Worm (Caenorhabditis elegans): ENCODE measurements around the gene ZK856.7.
A peak's percentile ranks its signal among the peaks of the same experiment; 100 is the strongest.

The ZK856.7 gene

DNA sequence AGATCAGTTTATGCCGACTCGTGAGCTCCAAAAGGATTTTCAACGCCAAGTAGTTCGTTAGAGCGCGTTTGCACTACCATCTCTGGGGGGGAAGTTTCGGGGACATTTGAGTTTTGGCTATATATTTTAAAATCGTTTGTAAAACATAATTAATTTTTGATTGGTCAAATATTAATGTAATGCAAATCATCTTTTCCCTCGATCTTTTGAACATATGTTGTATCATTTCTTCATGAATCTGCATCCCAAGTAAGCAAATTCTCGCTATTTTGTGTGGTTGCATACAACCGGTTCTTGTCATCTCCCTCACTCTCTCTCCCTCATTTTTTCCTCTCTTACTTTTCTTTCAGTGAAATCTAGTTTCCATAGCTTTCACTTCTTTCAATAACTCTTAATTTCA, 23.7 kb upstream of the ZK856.7 start (continued):
- TF ChIP-seq D1046.2 (GFP tag; IDR thresholded peaks at IDR 0.05) (no peak), zip-2 (tag; optimal IDR thresholded peaks at IDR 0.05) (no peak), vab-7 (GFP tag; IDR thresholded peaks at IDR 0.05) (no peak), ztf-7 (tag; optimal IDR thresholded peaks at IDR 0.05) (no peak), Y48G9A.11 (GFP tag; IDR thresholded peaks at IDR 0.05) (no peak), mxl-3 (GFP tag; optimal IDR thresholded peaks at IDR 0.05) (peak; percentile 24), ZK546.5 (tag; optimal IDR thresholded peaks at IDR 0.05) (no peak), unc-62 (GFP tag; optimal IDR thresholded peaks at IDR 0.05 in 1 of 2) (no peak), unc-62 (tag; optimal IDR thresholded peaks at IDR 0.05) (no peak), mdl-1 (tag; optimal IDR thresholded peaks at IDR 0.05) (peak in 1 of 2 experiments; percentile 17), jun-1 (tag; optimal IDR thresholded peaks at IDR 0.05) (no peak), nhr-10 (tag; optimal IDR thresholded peaks at IDR 0.05) (no peak), tag-97 (GFP tag; IDR thresholded peaks at IDR 0.05) (no peak), nhr-6 (tag; optimal IDR thresholded peaks at IDR 0.05) (no peak), F49E8.2 (tag; optimal IDR thresholded peaks at IDR 0.05; ENCODE audit: borderline replicate concordance) (no peak), T26A8.4 (GFP tag; IDR thresholded peaks at IDR 0.05) (no peak), ceh-62 (tag; optimal IDR thresholded peaks at IDR 0.05) (no peak), snpc-4 (tag; optimal IDR thresholded peaks at IDR 0.05) (no peak), ceh-44 (GFP tag; IDR thresholded peaks at IDR 0.05) (no peak), nhr-76 (tag; optimal IDR thresholded peaks at IDR 0.05) (no peak), dmd-8 (GFP tag; IDR thresholded peaks at IDR 0.05) (no peak), daf-8 (GFP tag; IDR thresholded peaks at IDR 0.05) (no peak), snpc-1.2 (GFP tag; IDR thresholded peaks at IDR 0.05) (no peak), Y75B8A.6 (GFP tag; IDR thresholded peaks at IDR 0.05) (no peak), lin-39 (tag; optimal IDR thresholded peaks at IDR 0.05) (no peak), skn-1 (tag; optimal IDR thresholded peaks at IDR 0.05) (no peak), fkh-10 (GFP tag; optimal IDR thresholded peaks at IDR 0.05) (peak; percentile 53), nhr-102 (tag; optimal IDR thresholded peaks at IDR 0.05) (no peak), unc-39 (tag; optimal IDR thresholded peaks at IDR 0.05) (no peak), ztf-11 (tag; optimal IDR thresholded peaks at IDR 0.05) (no peak), dmd-6 (GFP tag; IDR thresholded peaks at IDR 0.05) (peak; percentile 16; the same call in 1 of the 2 replicates), zfp-3 (GFP tag; conservative IDR thresholded peaks at IDR 0.05) (no peak), set-16 (GFP tag; IDR thresholded peaks at IDR 0.05) (no peak), egl-43 (GFP tag; IDR thresholded peaks at IDR 0.05) (0 out of 2 replicates have a peak, but pooled peaks have one; percentile 25), nhr-28 (tag; optimal IDR thresholded peaks at IDR 0.05) (peak; percentile 40), nhr-77 (tag; optimal IDR thresholded peaks at IDR 0.05) (no peak), cey-2 (tag; optimal IDR thresholded peaks at IDR 0.05; ENCODE audit: borderline replicate concordance, insufficient read depth) (no peak), madf-9 (GFP tag; conservative IDR thresholded peaks at IDR 0.05) (no peak), pha-4 (GFP tag; IDR thresholded peaks at IDR 0.05) (no peak), pha-4 (tag; optimal IDR thresholded peaks at IDR 0.05) (no peak), aha-1 (tag) (no peak), T20F7.1 (GFP tag; optimal IDR thresholded peaks at IDR 0.05) (peak; percentile 51), Y105C5A.15 (GFP tag; IDR thresholded peaks at IDR 0.05) (no peak), F26F4.8 (GFP tag; conservative IDR thresholded peaks at IDR 0.05) (no peak), ceh-28 (tag; optimal IDR thresholded peaks at IDR 0.05) (no peak), F10B5.3 (tag; optimal IDR thresholded peaks at IDR 0.05) (no peak), saeg-2 (GFP tag; IDR thresholded peaks at IDR 0.05) (no peak), lin-38 (GFP tag; IDR thresholded peaks at IDR 0.05) (peak; percentile 93), ceh-82 (tag; optimal IDR thresholded peaks at IDR 0.05) (no peak), mep-1 (tag; optimal IDR thresholded peaks at IDR 0.05) (peak; percentile 63), egl-27 (tag; optimal IDR thresholded peaks at IDR 0.05) (no peak), nhr-42 (GFP tag; IDR thresholded peaks at IDR 0.05) (no peak), ama-1 (optimal IDR thresholded peaks at IDR 0.05) (no peak), F44E2.7 (GFP tag; IDR thresholded peaks at IDR 0.05) (no peak), lim-7 (GFP tag; IDR thresholded peaks at IDR 0.05) (no peak)

Data from whole organism, L4 larva.